Worm (Caenorhabditis elegans): Measurements from ENCODE around the gene Y82E9BR.22.

DNA sequence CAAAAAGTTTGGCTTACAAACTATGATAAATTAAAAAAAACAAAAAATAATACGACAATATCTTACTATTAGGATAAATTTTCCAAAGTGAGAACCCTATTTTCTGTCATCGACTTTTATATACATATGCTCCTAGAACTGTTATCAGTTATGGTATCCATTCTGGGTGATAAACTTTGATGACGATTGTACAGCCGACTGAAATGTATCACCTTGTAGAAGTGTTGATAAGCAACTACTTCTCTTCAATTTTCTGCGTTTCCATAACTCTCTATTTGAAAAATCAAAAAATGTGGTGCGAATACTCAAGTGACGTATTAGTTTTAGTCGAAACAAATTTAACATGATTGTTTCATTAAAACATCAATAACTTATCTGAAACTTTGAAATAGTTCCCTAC is 19.1 kb downstream of the Y82E9BR.22 start:
- TF ChIP-seq dao-5 (tag; optimal IDR thresholded peaks at IDR 0.05): no peak
- no peak for TF ChIP-seq him-1 (tag; optimal IDR thresholded peaks at IDR 0.05)
